Worm (Caenorhabditis elegans) whole organism, young adult: ENCODE measurements around the gene tim-1.

Source experiments
- B0019.2 ChIP-seq: fragments of 200-800 bp; sonication (Bioruptor generic); conservative IDR thresholded peaks from 2 replicates; pipeline ENCODE4 v1.3.6; 2022; ENCODE audit warnings: missing genetic modification reagents, missing genetic modification characterization, missing compliant biosample characterization
- F22D6.2 ChIP-seq: sonication (generic microtip); optimal IDR thresholded peaks from 2 replicates; lab custom pipeline; 2016; ENCODE audit warnings: mild to moderate bottlenecking, missing genetic modification characterization, missing compliant biosample characterization
- F23B12.7 ChIP-seq: sonication (generic microtip); optimal IDR thresholded peaks from 2 replicates; lab custom pipeline; 2017; ENCODE audit warnings: missing genetic modification characterization, mild to moderate bottlenecking, missing compliant biosample characterization, antibody characterized with exemption, moderate library complexity; ENCODE audit not compliant: insufficient read depth
- F33H1.4 ChIP-seq: fragments of 200-800 bp; sonication (Bioruptor generic); IDR thresholded peaks from 2 replicates; pipeline ENCODE4 v1.3.6; 2022; ENCODE audit warnings: missing genetic modification reagents, missing genetic modification characterization, missing compliant biosample characterization
- F37B4.10 ChIP-seq: fragments of 200-800 bp; sonication (Bioruptor generic); IDR thresholded peaks from 2 replicates; pipeline ENCODE4 v1.3.6; 2022; ENCODE audit warnings: missing genetic modification characterization, missing compliant biosample characterization
- F57C9.4 ChIP-seq: sonication (generic microtip); optimal IDR thresholded peaks from 2 replicates; lab custom pipeline; 2017; ENCODE audit warnings: mild to moderate bottlenecking, missing genetic modification characterization, missing compliant biosample characterization
- K12H6.12 ChIP-seq: fragments of 200-800 bp; sonication (Bioruptor generic); optimal IDR thresholded peaks from 2 replicates; lab custom pipeline; 2018; ENCODE audit warnings: mild to moderate bottlenecking, missing genetic modification characterization, missing compliant biosample characterization
- Y56A3A.18 ChIP-seq: fragments of 200-800 bp; sonication (Bioruptor generic); IDR thresholded peaks from 2 replicates; pipeline ENCODE4 v1.3.6; 2022; ENCODE audit warnings: missing genetic modification reagents, missing genetic modification characterization, missing compliant biosample characterization
- Y67H2A.10 ChIP-seq: fragments of 200-800 bp; sonication (Bioruptor generic); conservative IDR thresholded peaks from 2 replicates; pipeline ENCODE4 v1.3.6; 2022; ENCODE audit warnings: missing genetic modification reagents, missing genetic modification characterization, missing compliant biosample characterization
- attf-5 ChIP-seq: fragments of 200-800 bp; sonication (Bioruptor generic); optimal IDR thresholded peaks from 2 replicates; lab custom pipeline; 2018; ENCODE audit warnings: mild to moderate bottlenecking, missing genetic modification characterization, missing compliant biosample characterization
- ccch-3 ChIP-seq: fragments of 200-800 bp; sonication (Bioruptor generic); optimal IDR thresholded peaks from 2 replicates; lab custom pipeline; 2018; ENCODE audit warnings: mild to moderate bottlenecking, missing genetic modification characterization, missing compliant biosample characterization
- cebp-2 ChIP-seq: fragments of 200-800 bp; sonication (Bioruptor generic); IDR thresholded peaks from 2 replicates; pipeline ENCODE4 v1.3.6; 2022; ENCODE audit warnings: missing genetic modification characterization, missing compliant biosample characterization
- ceh-100 ChIP-seq: fragments of 200-800 bp; sonication (Bioruptor generic); IDR thresholded peaks from 2 replicates; pipeline ENCODE4 v1.3.6; 2022; ENCODE audit warnings: missing genetic modification reagents, missing genetic modification characterization, missing compliant biosample characterization
- ceh-27 ChIP-seq: fragments of 200-800 bp; sonication (Bioruptor generic); optimal IDR thresholded peaks from 2 replicates; lab custom pipeline; 2018; ENCODE audit warnings: mild to moderate bottlenecking, missing genetic modification characterization, moderate library complexity, missing compliant biosample characterization
- ceh-40 ChIP-seq: fragments of 200-800 bp; sonication (Bioruptor generic); IDR thresholded peaks from 2 replicates; pipeline ENCODE4 v1.3.6; 2022; ENCODE audit warnings: missing genetic modification characterization, missing compliant biosample characterization
- him-1 ChIP-seq: sonication (generic microtip); optimal IDR thresholded peaks from 2 replicates; lab custom pipeline; 2016; ENCODE audit warnings: missing genotype, missing genetic modification reagents, missing genetic modification characterization, missing compliant biosample characterization
- hrde-1 ChIP-seq: sonication (generic microtip); optimal IDR thresholded peaks from 2 replicates; lab custom pipeline; 2016; ENCODE audit warnings: missing genetic modification characterization, mild to moderate bottlenecking, missing compliant biosample characterization, moderate library complexity, missing genotype, missing genetic modification reagents, borderline replicate concordance
- let-526 ChIP-seq: fragments of 200-800 bp; sonication (Bioruptor generic); IDR thresholded peaks from 2 replicates; pipeline ENCODE4 v1.3.6; 2022; ENCODE audit warnings: missing genetic modification reagents, missing genetic modification characterization, missing compliant biosample characterization
- lin-26 ChIP-seq: fragments of 200-800 bp; sonication (Bioruptor generic); IDR thresholded peaks from 2 replicates; pipeline ENCODE4 v1.3.6; 2022; ENCODE audit warnings: missing genetic modification reagents, missing genetic modification characterization, missing compliant biosample characterization
- lin-40 ChIP-seq: sonication (generic microtip); optimal IDR thresholded peaks from 2 replicates; lab custom pipeline; 2016; ENCODE audit warnings: missing genetic modification characterization, mild to moderate bottlenecking, missing compliant biosample characterization, missing genotype, missing genetic modification reagents
- lsl-1 ChIP-seq: fragments of 200-800 bp; sonication (Bioruptor generic); optimal IDR thresholded peaks from 2 replicates; lab custom pipeline; 2018; ENCODE audit warnings: mild to moderate bottlenecking, missing genetic modification characterization, moderate library complexity, missing compliant biosample characterization
- mcd-1 ChIP-seq: fragments of 200-800 bp; sonication (Bioruptor generic); IDR thresholded peaks from 2 replicates; pipeline ENCODE4 v1.3.6; 2022; ENCODE audit warnings: missing genetic modification reagents, missing genetic modification characterization, missing compliant biosample characterization
- mes-4 ChIP-seq: sonication (generic microtip); optimal IDR thresholded peaks from 2 replicates; lab custom pipeline; 2016; ENCODE audit warnings: missing genotype, missing genetic modification characterization, missing compliant biosample characterization
- nhr-27 ChIP-seq: fragments of 200-800 bp; sonication (Bioruptor generic); optimal IDR thresholded peaks from 2 replicates; lab custom pipeline; 2018; ENCODE audit warnings: mild to moderate bottlenecking, missing genetic modification characterization, moderate library complexity, missing compliant biosample characterization
- nhr-90 ChIP-seq: sonication (generic microtip); optimal IDR thresholded peaks from 2 replicates; lab custom pipeline; 2016; ENCODE audit warnings: missing genotype, mild to moderate bottlenecking, missing genetic modification characterization, missing compliant biosample characterization
- rcor-1 ChIP-seq: fragments of 200-800 bp; sonication (Bioruptor generic); IDR thresholded peaks from 2 replicates; pipeline ENCODE4 v1.3.6; 2022; ENCODE audit warnings: missing genetic modification reagents, missing genetic modification characterization, missing compliant biosample characterization
- snpc-1.1 ChIP-seq: sonication (generic microtip); optimal IDR thresholded peaks from 2 replicates; lab custom pipeline; 2017; ENCODE audit warnings: missing genetic modification characterization, mild to moderate bottlenecking, missing compliant biosample characterization, antibody characterized with exemption, moderate library complexity, missing genotype, missing genetic modification reagents; ENCODE audit not compliant: insufficient read depth
- snpc-3.4 ChIP-seq: sonication (generic microtip); optimal IDR thresholded peaks from 2 replicates; lab custom pipeline; 2017; ENCODE audit warnings: missing genetic modification characterization, mild to moderate bottlenecking, missing compliant biosample characterization, antibody characterized with exemption, moderate library complexity, missing genotype, missing genetic modification reagents
- snpc-4 ChIP-seq, 5 experiments: fragments of 150-350 bp in 1 of 5; sonication (generic microtip) in 4 of 5; optimal IDR thresholded peaks; 2 replicates each; lab custom pipeline; 2014 to 2018; ENCODE audit warnings: missing genetic modification characterization in 5 of 5, missing biosample characterization in 3 of 5, antibody characterized with exemption in 2 of 5, mild to moderate bottlenecking in 2 of 5, missing compliant biosample characterization in 2 of 5, missing genotype in 2 of 5, moderate library complexity in 2 of 5, missing genetic modification reagents in 1 of 5
- somi-1 ChIP-seq: fragments of 200-800 bp; sonication (Bioruptor generic); optimal IDR thresholded peaks from 2 replicates; lab custom pipeline; 2018; ENCODE audit warnings: mild to moderate bottlenecking, missing genetic modification characterization, missing compliant biosample characterization
- unc-130 ChIP-seq: sonication (generic microtip); optimal IDR thresholded peaks from 2 replicates; lab custom pipeline; 2016; ENCODE audit warnings: missing genetic modification reagents, missing genetic modification characterization, missing compliant biosample characterization
- ztf-25 ChIP-seq: fragments of 200-800 bp; sonication (Bioruptor generic); IDR thresholded peaks from 2 replicates; pipeline ENCODE4 v1.3.6; 2022; ENCODE audit warnings: missing genetic modification reagents, missing genetic modification characterization, missing compliant biosample characterization

Gene tim-1

ce11 chrIII:12221452-12221851 lies 28.5 kb downstream of the tim-1 start:
- TF ChIP-seq Y67H2A.10 (GFP tag; lab: Robert Waterston, UW) (no peak), nhr-27 (tag; lab: Kevin White, UChicago) (no peak), let-526 (GFP tag; lab: Robert Waterston, UW) (no peak), nhr-90 (tag; lab: Kevin White, UChicago) (no peak), cebp-2 (GFP tag; lab: Robert Waterston, UW) (no peak), rcor-1 (GFP tag; lab: Robert Waterston, UW) (no peak)

DNA sequence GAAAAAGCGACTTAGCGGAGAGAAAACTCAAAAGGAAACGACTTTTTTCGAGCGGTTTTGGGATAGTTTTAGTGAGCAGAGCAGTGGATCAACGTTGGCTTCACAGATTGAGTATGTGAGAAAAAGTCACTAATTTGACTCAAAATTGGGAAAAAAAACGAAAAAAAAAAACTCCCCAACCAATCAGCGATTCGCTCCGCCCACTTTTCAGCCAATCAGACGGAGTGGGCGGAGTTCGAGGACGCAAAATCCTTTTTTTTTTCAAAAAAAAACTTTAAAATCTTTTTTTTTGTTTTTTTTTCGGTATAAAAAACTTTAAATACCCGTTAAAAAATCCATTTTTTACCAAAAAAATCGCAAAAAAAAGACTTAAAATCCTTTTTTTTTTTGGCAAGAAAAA lies 29.1 kb downstream of the tim-1 start:
- no peak for TF ChIP-seq F37B4.10 (GFP tag; lab: Robert Waterston, UW)
- no peak for TF ChIP-seq attf-5 (GFP tag; lab: Kevin White, UChicago)
- TF ChIP-seq lin-26 (GFP tag; lab: Robert Waterston, UW), result no peak
- no peak for TF ChIP-seq unc-130 (GFP tag; lab: Kevin White, UChicago)
- no peak for TF ChIP-seq mes-4
- no peak for TF ChIP-seq hrde-1 (tag; lab: Kevin White, UChicago)
- TF ChIP-seq Y56A3A.18 (GFP tag; lab: Robert Waterston, UW), result no peak
- no peak for TF ChIP-seq B0019.2 (GFP tag; lab: Robert Waterston, UW)
- TF ChIP-seq F57C9.4 (tag; lab: Kevin White, UChicago), result no peak
- no peak for TF ChIP-seq nhr-27 (tag; lab: Kevin White, UChicago)
- no peak for TF ChIP-seq him-1 (tag; lab: Kevin White, UChicago)
- no peak for TF ChIP-seq snpc-4 (GFP tag; optimal IDR thresholded peaks at IDR 0.05; lab: Kevin White, UChicago)
- TF ChIP-seq snpc-4 (tag; optimal IDR thresholded peaks at IDR 0.05; lab: Kevin White, UChicago), result no peak
- no peak for TF ChIP-seq lsl-1 (GFP tag; lab: Kevin White, UChicago)
- TF ChIP-seq ceh-40 (GFP tag; lab: Robert Waterston, UW), result no peak
- TF ChIP-seq F22D6.2 (tag; lab: Kevin White, UChicago), result no peak
- TF ChIP-seq snpc-1.1 (tag; lab: Kevin White, UChicago), result no peak
- no peak for TF ChIP-seq ztf-25 (GFP tag; lab: Robert Waterston, UW)

DNA sequence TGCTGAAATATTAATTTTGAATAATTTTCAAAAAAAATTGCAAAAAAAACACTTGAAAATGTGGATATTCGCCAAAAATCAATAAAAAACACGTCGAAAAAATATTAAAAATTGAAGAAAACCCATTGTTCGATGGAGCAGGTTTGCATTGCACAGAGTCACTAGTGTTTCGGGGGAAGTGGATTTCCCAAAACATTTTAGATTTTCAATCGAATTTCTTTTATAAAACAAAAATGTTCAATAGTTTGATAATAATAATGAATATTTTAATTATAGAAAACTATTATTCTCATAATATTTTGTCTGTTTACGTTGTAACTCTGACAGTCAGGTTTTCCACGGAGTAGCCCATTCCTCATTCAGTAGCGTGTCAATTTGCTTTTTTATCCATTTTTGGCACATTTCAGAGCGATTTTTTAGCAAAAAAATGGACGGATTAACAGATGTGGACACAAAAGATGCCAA lies 31.3 kb downstream of the tim-1 start, which contains the start of the genes gex-4 and gphr-1:
gex-4 (minus strand) TSS at position 2 of the 465 bp plus-strand sequence.
gphr-1 (plus strand) TSS at position 415 of the 465 bp plus-strand sequence.
- peak; percentile 13 for TF ChIP-seq F23B12.7 (tag; lab: Kevin White, UChicago)
- TF ChIP-seq ccch-3 (GFP tag; lab: Kevin White, UChicago), result no peak
- peak; percentile 77 for TF ChIP-seq mcd-1 (GFP tag; lab: Robert Waterston, UW)
- TF ChIP-seq lin-40 (tag; lab: Kevin White, UChicago), result peak; percentile 25
- peak; percentile 53 for TF ChIP-seq attf-5 (GFP tag; lab: Kevin White, UChicago)
- TF ChIP-seq F33H1.4 (GFP tag; lab: Robert Waterston, UW), result no peak
- peak; percentile 89 for TF ChIP-seq ceh-100 (GFP tag; lab: Robert Waterston, UW)
- peak; percentile 5 for TF ChIP-seq ceh-27 (GFP tag; lab: Kevin White, UChicago)
- TF ChIP-seq somi-1 (GFP tag; lab: Kevin White, UChicago), result no peak
- TF ChIP-seq K12H6.12 (tag; lab: Kevin White, UChicago), result peak; percentile 16
- TF ChIP-seq snpc-4 (GFP tag; optimal IDR thresholded peaks at IDR 0.05; lab: Kevin White, UChicago), result no peak
- peak in 1 of 4 experiments; percentile 13 for TF ChIP-seq snpc-4 (tag; optimal IDR thresholded peaks at IDR 0.05; lab: Kevin White, UChicago)

DNA sequence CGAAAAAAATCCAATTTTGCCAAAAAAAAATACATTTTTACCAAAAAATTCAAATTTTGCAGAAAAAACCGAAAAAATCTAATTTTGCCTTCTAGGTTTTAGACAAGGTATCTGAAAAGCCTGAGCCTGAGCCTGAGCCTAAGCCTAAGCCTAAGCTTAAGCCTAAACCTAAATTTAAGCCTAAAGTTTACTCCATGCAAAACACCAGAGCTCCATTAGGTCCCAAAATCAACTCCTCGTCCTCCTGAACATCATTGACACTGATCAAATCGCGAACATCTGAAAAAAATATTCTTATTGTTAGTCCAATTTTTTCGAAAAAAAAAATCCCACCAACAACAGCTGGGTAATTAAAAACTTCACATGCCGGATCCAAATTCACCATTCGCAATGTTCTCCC lies 31.9 kb downstream of the tim-1 start:
- TF ChIP-seq snpc-3.4, result no peak
- no peak for TF ChIP-seq F23B12.7 (tag; lab: Kevin White, UChicago)
